Worm (Caenorhabditis elegans) whole organism, young adult: Measurements from ENCODE around the gene K07H8.9.
A peak's percentile ranks its signal among the peaks of the same experiment; 100 is the strongest.

Experiments used
- B0019.2 ChIP-seq: fragments of 200-800 bp; sonication (Bioruptor generic); conservative IDR thresholded peaks from 2 replicates; pipeline ENCODE4 v1.3.6; 2022; ENCODE audit warnings: missing genetic modification reagents, missing genetic modification characterization, missing compliant biosample characterization
- B0261.1 ChIP-seq: sonication (generic microtip); optimal IDR thresholded peaks from 2 replicates; lab custom pipeline; 2016; ENCODE audit warnings: mild to moderate bottlenecking, missing genetic modification characterization, moderate library complexity, missing compliant biosample characterization
- C06A6.2 ChIP-seq: fragments of 200-800 bp; sonication (Bioruptor generic); conservative IDR thresholded peaks from 2 replicates; pipeline ENCODE4 v1.3.6; 2022; ENCODE audit warnings: missing genetic modification characterization, missing compliant biosample characterization
- C17E4.6 ChIP-seq: fragments of 200-800 bp; sonication (Bioruptor generic); IDR thresholded peaks from 2 replicates; pipeline ENCODE4 v1.3.6; 2022; ENCODE audit warnings: missing genetic modification reagents, missing genetic modification characterization, missing compliant biosample characterization
- K11D2.4 ChIP-seq: fragments of 200-800 bp; sonication (Bioruptor generic); IDR thresholded peaks from 2 replicates; pipeline ENCODE4 v1.3.6; 2022; ENCODE audit warnings: missing genetic modification reagents, missing genetic modification characterization, missing compliant biosample characterization
- Y67H2A.10 ChIP-seq: fragments of 200-800 bp; sonication (Bioruptor generic); conservative IDR thresholded peaks from 2 replicates; pipeline ENCODE4 v1.3.6; 2022; ENCODE audit warnings: missing genetic modification reagents, missing genetic modification characterization, missing compliant biosample characterization
- Y95B8A.8 ChIP-seq: fragments of 200-800 bp; sonication (Bioruptor generic); IDR thresholded peaks from 2 replicates; pipeline ENCODE4 v1.3.6; 2022; ENCODE audit warnings: missing genetic modification reagents, missing genetic modification characterization, missing compliant biosample characterization
- attf-3 ChIP-seq: fragments of 200-800 bp; sonication (Bioruptor generic); conservative IDR thresholded peaks from 2 replicates; pipeline ENCODE4 v1.3.6; 2022; ENCODE audit warnings: missing genetic modification reagents, missing genetic modification characterization, missing compliant biosample characterization
- attf-5 ChIP-seq: fragments of 200-800 bp; sonication (Bioruptor generic); optimal IDR thresholded peaks from 2 replicates; lab custom pipeline; 2018; ENCODE audit warnings: mild to moderate bottlenecking, missing genetic modification characterization, missing compliant biosample characterization
- ceh-91 ChIP-seq: fragments of 200-800 bp; sonication (Bioruptor generic); IDR thresholded peaks from 2 replicates; pipeline ENCODE4 v1.3.6; 2022; ENCODE audit warnings: missing genetic modification reagents, missing genetic modification characterization, missing compliant biosample characterization
- dpff-1 ChIP-seq: sonication (generic microtip); optimal IDR thresholded peaks from 2 replicates; lab custom pipeline; 2017; ENCODE audit warnings: mild to moderate bottlenecking, missing genetic modification characterization, missing compliant biosample characterization
- efl-1 ChIP-seq: fragments of 150-350 bp; optimal IDR thresholded peaks from 2 replicates; lab custom pipeline; 2014; ENCODE audit warnings: missing biosample characterization, missing genetic modification reagents, missing genetic modification characterization
- ekl-4 ChIP-seq: fragments of 200-800 bp; sonication (Bioruptor generic); IDR thresholded peaks from 2 replicates; pipeline ENCODE4 v1.3.6; 2022; ENCODE audit warnings: missing genetic modification reagents, missing genetic modification characterization, missing compliant biosample characterization
- ets-4 ChIP-seq: fragments of 200-800 bp; sonication (Bioruptor generic); optimal IDR thresholded peaks from 2 replicates; lab custom pipeline; 2018; ENCODE audit warnings: mild to moderate bottlenecking, missing genetic modification characterization, missing compliant biosample characterization
- him-1 ChIP-seq: sonication (generic microtip); optimal IDR thresholded peaks from 2 replicates; lab custom pipeline; 2016; ENCODE audit warnings: missing genotype, missing genetic modification reagents, missing genetic modification characterization, missing compliant biosample characterization
- hmg-1.2 ChIP-seq: fragments of 200-800 bp; sonication (Bioruptor generic); IDR thresholded peaks from 2 replicates; pipeline ENCODE4 v1.3.6; 2022; ENCODE audit warnings: missing genetic modification reagents, missing genetic modification characterization, missing compliant biosample characterization
- hmg-20 ChIP-seq: fragments of 200-800 bp; sonication (Bioruptor generic); IDR thresholded peaks from 2 replicates; pipeline ENCODE4 v1.3.6; 2022; ENCODE audit warnings: missing genetic modification reagents, missing genetic modification characterization, missing compliant biosample characterization
- lsy-27 ChIP-seq: sonication (generic microtip); optimal IDR thresholded peaks from 2 replicates; lab custom pipeline; 2017; ENCODE audit warnings: missing genetic modification characterization, mild to moderate bottlenecking, missing compliant biosample characterization, antibody characterized with exemption, missing genotype, borderline replicate concordance; ENCODE audit not compliant: insufficient read depth
- madf-3 ChIP-seq: fragments of 200-800 bp; sonication (Bioruptor generic); IDR thresholded peaks from 2 replicates; pipeline ENCODE4 v1.3.6; 2022; ENCODE audit warnings: missing genetic modification reagents, missing genetic modification characterization, missing compliant biosample characterization
- madf-6 ChIP-seq: fragments of 200-800 bp; sonication (Bioruptor generic); IDR thresholded peaks from 2 replicates; pipeline ENCODE4 v1.3.6; 2022; ENCODE audit warnings: missing genetic modification reagents, missing genetic modification characterization, missing compliant biosample characterization
- mel-28 ChIP-seq: sonication (generic microtip); optimal IDR thresholded peaks from 2 replicates; lab custom pipeline; 2016; ENCODE audit warnings: borderline replicate concordance, mild to moderate bottlenecking, missing genetic modification characterization, missing compliant biosample characterization
- mxl-1 ChIP-seq: sonication (generic microtip); optimal IDR thresholded peaks from 2 replicates; lab custom pipeline; 2016; ENCODE audit warnings: missing genetic modification characterization, missing compliant biosample characterization
- nhr-179 ChIP-seq: sonication (generic microtip); optimal IDR thresholded peaks from 2 replicates; lab custom pipeline; 2016; ENCODE audit warnings: mild to moderate bottlenecking, missing genetic modification characterization, missing compliant biosample characterization
- nhr-80 ChIP-seq: sonication (generic microtip); optimal IDR thresholded peaks from 2 replicates; lab custom pipeline; 2016; ENCODE audit warnings: missing genetic modification characterization, missing compliant biosample characterization
- nhr-90 ChIP-seq: sonication (generic microtip); optimal IDR thresholded peaks from 2 replicates; lab custom pipeline; 2016; ENCODE audit warnings: missing genotype, mild to moderate bottlenecking, missing genetic modification characterization, missing compliant biosample characterization
- pha-4 ChIP-seq: fragments of 150-350 bp; sonication (generic microtip); optimal IDR thresholded peaks from 2 replicates; lab custom pipeline; 2014; ENCODE audit warnings: missing biosample characterization, missing genetic modification reagents, missing genetic modification characterization
- snpc-1.3 ChIP-seq: sonication (generic microtip); optimal IDR thresholded peaks from 2 replicates; lab custom pipeline; 2017; ENCODE audit warnings: missing genetic modification characterization, mild to moderate bottlenecking, missing compliant biosample characterization, antibody characterized with exemption, moderate library complexity, missing genotype, missing genetic modification reagents; ENCODE audit not compliant: insufficient read depth
- snpc-4 ChIP-seq, 5 experiments: fragments of 150-350 bp in 1 of 5; sonication (generic microtip) in 4 of 5; optimal IDR thresholded peaks; 2 replicates each; lab custom pipeline; 2014 to 2018; ENCODE audit warnings: missing genetic modification characterization in 5 of 5, missing biosample characterization in 3 of 5, antibody characterized with exemption in 2 of 5, mild to moderate bottlenecking in 2 of 5, missing compliant biosample characterization in 2 of 5, missing genotype in 2 of 5, moderate library complexity in 2 of 5, missing genetic modification reagents in 1 of 5
- somi-1 ChIP-seq: fragments of 200-800 bp; sonication (Bioruptor generic); optimal IDR thresholded peaks from 2 replicates; lab custom pipeline; 2018; ENCODE audit warnings: mild to moderate bottlenecking, missing genetic modification characterization, missing compliant biosample characterization
- tbp1 ChIP-seq: fragments of 200-800 bp; sonication (Bioruptor generic); optimal IDR thresholded peaks from 2 replicates; lab custom pipeline; 2018; ENCODE audit warnings: mild to moderate bottlenecking, missing genetic modification characterization, missing compliant biosample characterization
- tlf-1 ChIP-seq: fragments of 200-800 bp; sonication (Bioruptor generic); optimal IDR thresholded peaks from 2 replicates; lab custom pipeline; 2018; ENCODE audit warnings: mild to moderate bottlenecking, missing genetic modification characterization, missing compliant biosample characterization
- unc-62 ChIP-seq: fragments of 150-350 bp; optimal IDR thresholded peaks from 2 replicates; lab custom pipeline; 2014; ENCODE audit warnings: missing biosample characterization, missing genetic modification reagents, missing genetic modification characterization
- zim-3 ChIP-seq: sonication (generic microtip); optimal IDR thresholded peaks from 2 replicates; lab custom pipeline; 2017; ENCODE audit warnings: mild to moderate bottlenecking, missing genetic modification characterization, moderate library complexity, missing compliant biosample characterization
- ztf-3 ChIP-seq: fragments of 200-800 bp; sonication (Bioruptor generic); optimal IDR thresholded peaks from 2 replicates; lab custom pipeline; 2018; ENCODE audit warnings: mild to moderate bottlenecking, missing genetic modification characterization, missing compliant biosample characterization
- ztf-6 ChIP-seq: fragments of 200-800 bp; sonication (Bioruptor generic); IDR thresholded peaks from 2 replicates; pipeline ENCODE4 v1.3.6; 2022; ENCODE audit warnings: missing genetic modification reagents, missing genetic modification characterization, missing compliant biosample characterization

K07H8.9 gene

ce11 chrIV:8252856-8253255 is 33.4 kb downstream of the K07H8.9 start (continued):
- peak; percentile 75 for TF ChIP-seq attf-5
- 0 out of 2 replicates have a peak, but pooled peaks have one; percentile 50 for TF ChIP-seq C17E4.6 (GFP tag; lab: Robert Waterston, UW)
- TF ChIP-seq unc-62: no peak
- TF ChIP-seq zim-3: peak; percentile 97
- TF ChIP-seq mel-28 (tag; lab: Kevin White, UChicago): peak; percentile 88
- peak; percentile 98 for TF ChIP-seq him-1 (tag; lab: Kevin White, UChicago)
- TF ChIP-seq nhr-90 (tag; lab: Kevin White, UChicago): peak; percentile 96
- peak; percentile 69 for TF ChIP-seq tlf-1
- TF ChIP-seq tbp1 (GFP tag; lab: Kevin White, UChicago): peak; percentile 100
- TF ChIP-seq snpc-1.3 (tag; lab: Kevin White, UChicago): peak; percentile 89
- TF ChIP-seq, all 124 proteins: peak for 96

- TF ChIP-seq snpc-4 (GFP tag; optimal IDR thresholded peaks at IDR 0.05; lab: Kevin White, UChicago) (no peak), snpc-4 (tag; optimal IDR thresholded peaks at IDR 0.05; lab: Kevin White, UChicago) (no peak), nhr-80 (tag; lab: Kevin White, UChicago) (peak; percentile 74)
Measured at ce11 chrIV:8251346-8251745, 34.9 kb downstream of the K07H8.9 start.

ce11 chrIV:8247341-8247740 is 38.9 kb downstream of the K07H8.9 start:
- no peak for TF ChIP-seq Y67H2A.10 (GFP tag; lab: Robert Waterston, UW)
- no peak for TF ChIP-seq ztf-6
- TF ChIP-seq efl-1 (GFP tag; lab: Kevin White, UChicago): no peak
- TF ChIP-seq mxl-1 (tag; lab: Kevin White, UChicago): no peak
- no peak for TF ChIP-seq ceh-91 (GFP tag; lab: Robert Waterston, UW)
- no peak for TF ChIP-seq ets-4 (GFP tag; lab: Kevin White, UChicago)
- TF ChIP-seq, all 124 proteins: peak for 0

ce11 chrIV:8244112-8244511 is 42.2 kb downstream of the K07H8.9 start, which contains the start of gene T09A12.1:
Gene T09A12.1, plus strand, starts transcription at chrIV:8244412.
- no peak for TF ChIP-seq B0261.1 (tag; lab: Kevin White, UChicago)
- TF ChIP-seq nhr-179: no peak
- TF ChIP-seq pha-4 (tag; lab: Kevin White, UChicago): no peak
- no peak for TF ChIP-seq snpc-1.3 (tag; lab: Kevin White, UChicago)
- no peak for TF ChIP-seq ztf-3
- no peak for TF ChIP-seq dpff-1 (tag; lab: Kevin White, UChicago)
- TF ChIP-seq lsy-27 (tag; lab: Kevin White, UChicago): no peak
- no peak for TF ChIP-seq B0019.2
- no peak for TF ChIP-seq hmg-20 (GFP tag; lab: Robert Waterston, UW)
- TF ChIP-seq hmg-1.2 (GFP tag; lab: Robert Waterston, UW): no peak
- no peak for TF ChIP-seq K11D2.4 (GFP tag; lab: Robert Waterston, UW)
- no peak for TF ChIP-seq madf-3 (GFP tag; lab: Robert Waterston, UW)

ce11 chrIV:8243599-8243998 is 42.7 kb downstream of the K07H8.9 start, which contains the start of gene T09A12.8:
Gene T09A12.8, minus strand, starts transcription at chrIV:8243699.
- no peak for TF ChIP-seq ekl-4 (GFP tag; lab: Robert Waterston, UW)
- no peak for TF ChIP-seq madf-6 (GFP tag; lab: Robert Waterston, UW)
- no peak for TF ChIP-seq snpc-4 (GFP tag; optimal IDR thresholded peaks at IDR 0.05; lab: Kevin White, UChicago)
- TF ChIP-seq snpc-4 (tag; optimal IDR thresholded peaks at IDR 0.05; lab: Kevin White, UChicago): no peak
- TF ChIP-seq somi-1 (GFP tag; lab: Kevin White, UChicago): no peak
- TF ChIP-seq C17E4.6 (GFP tag; lab: Robert Waterston, UW): no peak
- TF ChIP-seq Y95B8A.8: no peak
- no peak for TF ChIP-seq C06A6.2
- no peak for TF ChIP-seq attf-3 (GFP tag; lab: Robert Waterston, UW)
